Fruit fly (Drosophila melanogaster) whole organism, prepupa: ENCODE results near the gene CG34437.

Source experiments
- CG10631 ChIP-seq: fragments of 200-800 bp; sonication (Bioruptor generic); optimal IDR thresholded peaks from 2 replicates; lab custom pipeline; 2016; ENCODE audit warnings: missing biosample characterization, missing genetic modification characterization
- CG10669 ChIP-seq: fragments of 200-800 bp; sonication (Bioruptor generic); optimal IDR thresholded peaks from 3 replicates; lab custom pipeline; 2018; ENCODE audit warnings: missing biosample characterization, mild to moderate bottlenecking, missing genetic modification characterization, moderate library complexity
- CG11294 ChIP-seq: fragments of 200-800 bp; sonication (Bioruptor generic); IDR thresholded peaks from 2 replicates; pipeline ENCODE4 v1.3.6; 2022; ENCODE audit warnings: missing biosample characterization, missing genetic modification characterization
- CG11762 ChIP-seq: fragments of 200-800 bp; sonication (Bioruptor generic); optimal IDR thresholded peaks from 3 replicates; lab custom pipeline; 2016; ENCODE audit warnings: missing biosample characterization, missing genetic modification characterization; ENCODE audit not compliant: insufficient read depth
- CG11902 ChIP-seq: fragments of 200-800 bp; sonication (Bioruptor generic); optimal IDR thresholded peaks from 3 replicates; lab custom pipeline; 2016; ENCODE audit warnings: missing biosample characterization, missing genetic modification characterization
- CG15336 ChIP-seq: fragments of 200-800 bp; sonication (Bioruptor generic); IDR thresholded peaks from 2 replicates; pipeline ENCODE4 v1.3.6; 2022; ENCODE audit warnings: missing biosample characterization, missing genetic modification characterization
- CG16779 ChIP-seq: fragments of 200-800 bp; sonication (Bioruptor generic); optimal IDR thresholded peaks from 3 replicates; lab custom pipeline; 2017; ENCODE audit warnings: missing biosample characterization, mild to moderate bottlenecking, missing genetic modification characterization
- CG31627 ChIP-seq: fragments of 200-800 bp; sonication (Bioruptor generic); optimal IDR thresholded peaks from 3 replicates; lab custom pipeline; 2016; ENCODE audit warnings: missing biosample characterization, missing genetic modification characterization
- CG3919 ChIP-seq: fragments of 200-800 bp; sonication (Bioruptor generic); optimal IDR thresholded peaks from 3 replicates; lab custom pipeline; 2016; ENCODE audit warnings: missing biosample characterization, missing genetic modification characterization
- CG4318 ChIP-seq: fragments of 200-800 bp; sonication (Bioruptor generic); optimal IDR thresholded peaks from 3 replicates; lab custom pipeline; 2017; ENCODE audit warnings: missing biosample characterization, mild to moderate bottlenecking, missing genetic modification characterization
- CG6163 ChIP-seq: fragments of 200-800 bp; sonication (Bioruptor generic); IDR thresholded peaks from 3 replicates; pipeline ENCODE4 v1.3.6; 2022; ENCODE audit warnings: missing biosample characterization, missing genetic modification characterization
- CG6792 ChIP-seq: fragments of 200-800 bp; sonication (Bioruptor generic); optimal IDR thresholded peaks from 3 replicates; lab custom pipeline; 2016; ENCODE audit warnings: missing biosample characterization, missing genetic modification characterization
- CG6808 ChIP-seq: fragments of 200-800 bp; sonication (Bioruptor generic); optimal IDR thresholded peaks from 3 replicates; lab custom pipeline; 2017; ENCODE audit warnings: missing biosample characterization, missing genetic modification characterization, mild to moderate bottlenecking, moderate library complexity, missing genetic modification reagents
- CG6854 ChIP-seq: fragments of 200-800 bp; sonication (Bioruptor generic); optimal IDR thresholded peaks from 2 replicates; lab custom pipeline; 2017; ENCODE audit warnings: missing biosample characterization, mild to moderate bottlenecking, missing genetic modification characterization
- CG8119 ChIP-seq: fragments of 200-800 bp; sonication (Bioruptor generic); IDR thresholded peaks from 3 replicates; pipeline ENCODE4 v1.3.6; 2022; ENCODE audit warnings: missing biosample characterization, missing genetic modification characterization
- CG8632 ChIP-seq: fragments of 200-800 bp; sonication (Bioruptor generic); optimal IDR thresholded peaks from 3 replicates; lab custom pipeline; 2016; ENCODE audit warnings: missing biosample characterization, missing genetic modification characterization
- CG9139 ChIP-seq: fragments of 200-800 bp; sonication (Bioruptor generic); optimal IDR thresholded peaks from 3 replicates; lab custom pipeline; 2017; ENCODE audit warnings: missing biosample characterization, mild to moderate bottlenecking, missing genetic modification characterization
- Eip75B ChIP-seq: fragments of 200-800 bp; sonication (Bioruptor generic); optimal IDR thresholded peaks from 3 replicates; lab custom pipeline; 2016; ENCODE audit warnings: missing biosample characterization, missing genetic modification characterization
- Eip78C ChIP-seq: fragments of 200-800 bp; sonication (Bioruptor generic); peaks from one replicate; lab custom pipeline; 2016; ENCODE audit warnings: missing biosample characterization, missing genetic modification characterization
- Ets21C ChIP-seq: fragments of 200-800 bp; sonication (Bioruptor generic); optimal IDR thresholded peaks from 3 replicates; lab custom pipeline; 2016; ENCODE audit warnings: missing biosample characterization, missing genetic modification characterization
- Ets96B ChIP-seq: fragments of 200-800 bp; optimal IDR thresholded peaks from 2 replicates; lab custom pipeline; 2019; ENCODE audit warnings: missing biosample characterization, mild to moderate bottlenecking, missing genetic modification characterization, moderate library complexity
- Hr38 ChIP-seq: sonication (Bioruptor generic); optimal IDR thresholded peaks from 2 replicates; lab custom pipeline; 2016; ENCODE audit warnings: missing biosample characterization, missing genetic modification characterization
- Hr39 ChIP-seq: fragments of 200-800 bp; sonication (Bioruptor generic); optimal IDR thresholded peaks from 2 replicates; lab custom pipeline; 2016; ENCODE audit warnings: missing biosample characterization, missing genetic modification characterization
- Hr4 ChIP-seq: fragments of 200-800 bp; sonication (Bioruptor generic); optimal IDR thresholded peaks from 3 replicates; lab custom pipeline; 2016; ENCODE audit warnings: missing biosample characterization, missing genetic modification characterization
- Lpt ChIP-seq: fragments of 200-800 bp; sonication (Bioruptor generic); optimal IDR thresholded peaks from 3 replicates; lab custom pipeline; 2016; ENCODE audit warnings: missing biosample characterization, missing genetic modification characterization
- OdsH ChIP-seq: fragments of 200-800 bp; sonication (Bioruptor generic); optimal IDR thresholded peaks from 3 replicates; lab custom pipeline; 2016; ENCODE audit warnings: missing biosample characterization, missing genetic modification characterization
- Smox ChIP-seq: fragments of 200-800 bp; sonication (Bioruptor generic); optimal IDR thresholded peaks from 3 replicates; lab custom pipeline; 2016; ENCODE audit warnings: missing biosample characterization, missing genetic modification characterization
- Sox102F ChIP-seq: fragments of 200-800 bp; sonication (Bioruptor generic); optimal IDR thresholded peaks from 2 replicates; lab custom pipeline; 2016; ENCODE audit warnings: missing biosample characterization, mild to moderate bottlenecking, missing genetic modification characterization
- achi ChIP-seq: fragments of 200-800 bp; sonication (Bioruptor generic); optimal IDR thresholded peaks from 3 replicates; lab custom pipeline; 2016; ENCODE audit warnings: missing biosample characterization, missing genetic modification characterization
- acj6 ChIP-seq: fragments of 200-800 bp; sonication (Bioruptor generic); optimal IDR thresholded peaks from 3 replicates; lab custom pipeline; 2016; ENCODE audit warnings: missing biosample characterization, missing genetic modification characterization
- cyc ChIP-seq: fragments of 200-800 bp; sonication (Bioruptor generic); optimal IDR thresholded peaks from 3 replicates; lab custom pipeline; 2016; ENCODE audit warnings: missing biosample characterization, missing genetic modification characterization
- dsx ChIP-seq: fragments of 200-800 bp; optimal IDR thresholded peaks from 3 replicates; lab custom pipeline; 2019; ENCODE audit warnings: missing biosample characterization, mild to moderate bottlenecking, missing genetic modification characterization, moderate library complexity; ENCODE audit not compliant: poor library complexity, severe bottlenecking
- esn ChIP-seq: fragments of 200-800 bp; sonication (Bioruptor generic); optimal IDR thresholded peaks from 2 replicates; lab custom pipeline; 2016; ENCODE audit warnings: missing biosample characterization, mild to moderate bottlenecking, missing genetic modification characterization, moderate library complexity
- fd59A ChIP-seq: fragments of 200-800 bp; sonication (Bioruptor generic); optimal IDR thresholded peaks from 2 replicates; lab custom pipeline; 2017; ENCODE audit warnings: missing biosample characterization, mild to moderate bottlenecking, missing genetic modification characterization, missing genetic modification reagents
- fd85E ChIP-seq: fragments of 200-800 bp; sonication (Bioruptor generic); optimal IDR thresholded peaks from 3 replicates; lab custom pipeline; 2016; ENCODE audit warnings: missing biosample characterization, missing genetic modification characterization
- lz ChIP-seq: fragments of 200-800 bp; sonication (Bioruptor generic); optimal IDR thresholded peaks from 3 replicates; lab custom pipeline; 2016; ENCODE audit warnings: missing biosample characterization, missing genetic modification characterization
- pdm3 ChIP-seq: fragments of 200-800 bp; sonication (Bioruptor generic); optimal IDR thresholded peaks from 3 replicates; lab custom pipeline; 2016; ENCODE audit warnings: missing biosample characterization, missing genetic modification characterization
- salr ChIP-seq, 2 experiments: fragments of 200-800 bp; sonication (Bioruptor generic); optimal IDR thresholded peaks; 3 replicates each; lab custom pipeline; 2016 to 2018; ENCODE audit warnings: missing biosample characterization in 2 of 2, missing genetic modification characterization in 2 of 2, mild to moderate bottlenecking in 1 of 2
- spab ChIP-seq: fragments of 200-800 bp; sonication (Bioruptor generic); optimal IDR thresholded peaks from 2 replicates; lab custom pipeline; 2017; ENCODE audit warnings: missing biosample characterization, mild to moderate bottlenecking, missing genetic modification characterization, missing genetic modification reagents
- ss ChIP-seq, 2 experiments: fragments of 200-800 bp; sonication (Bioruptor generic); optimal IDR thresholded peaks; 2 replicates in 1 of 2; 3 replicates in 1 of 2; lab custom pipeline; 2017 to 2018; ENCODE audit warnings: mild to moderate bottlenecking in 2 of 2, missing biosample characterization in 2 of 2, missing genetic modification characterization in 2 of 2, moderate library complexity in 1 of 2
- svp ChIP-seq: fragments of 200-800 bp; sonication (Bioruptor generic); peaks from one replicate; lab custom pipeline; 2016; ENCODE audit warnings: missing biosample characterization, missing genetic modification characterization
- topi ChIP-seq: fragments of 200-800 bp; sonication (Bioruptor generic); optimal IDR thresholded peaks from 3 replicates; lab custom pipeline; 2016; ENCODE audit warnings: missing biosample characterization, missing genetic modification characterization

CG34437 gene

DNA sequence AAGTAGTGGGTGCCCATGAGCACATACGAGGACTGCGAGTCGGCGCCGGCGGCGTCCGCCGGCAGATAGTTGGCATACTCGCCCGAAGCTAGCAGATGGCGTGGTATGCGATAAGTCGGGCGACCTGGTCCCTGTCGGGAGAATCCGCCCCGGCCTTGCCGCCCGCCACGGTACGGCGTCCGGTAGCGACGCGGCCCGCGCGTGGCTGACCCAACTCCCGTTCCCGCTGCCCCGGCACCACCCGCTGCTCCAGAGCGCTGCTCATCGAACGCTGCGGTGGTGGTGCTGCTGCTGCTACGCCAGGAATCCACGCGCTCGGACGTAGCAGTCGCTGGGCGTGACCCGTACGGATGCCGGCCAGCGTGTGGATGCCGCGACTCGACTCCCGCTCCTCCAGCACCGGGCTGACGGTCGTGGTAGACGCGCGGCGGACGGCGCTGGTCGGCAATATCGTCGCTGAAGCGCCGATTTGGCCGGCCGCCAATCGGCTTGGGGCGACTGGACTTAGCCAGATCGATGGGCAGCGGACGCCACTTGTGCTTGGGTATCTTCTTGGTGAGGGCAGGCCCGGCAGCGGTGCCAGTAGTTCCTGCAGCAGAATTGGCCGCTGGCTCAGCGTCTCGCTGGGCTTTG, 40.3 kb downstream of the CG34437 start:
- no peak for TF ChIP-seq CG9139 (GFP tag; lab: Kevin White, UChicago)
- no peak for TF ChIP-seq Lpt
- no peak for TF ChIP-seq Hr39
- no peak for TF ChIP-seq Hr4 (GFP tag; lab: Kevin White, UChicago)
- no peak for TF ChIP-seq pdm3 (GFP tag; lab: Kevin White, UChicago)
- TF ChIP-seq CG6163 (GFP tag; lab: Robert Waterston, UW): no peak
- TF ChIP-seq, all 60 proteins: peak for 0

DNA sequence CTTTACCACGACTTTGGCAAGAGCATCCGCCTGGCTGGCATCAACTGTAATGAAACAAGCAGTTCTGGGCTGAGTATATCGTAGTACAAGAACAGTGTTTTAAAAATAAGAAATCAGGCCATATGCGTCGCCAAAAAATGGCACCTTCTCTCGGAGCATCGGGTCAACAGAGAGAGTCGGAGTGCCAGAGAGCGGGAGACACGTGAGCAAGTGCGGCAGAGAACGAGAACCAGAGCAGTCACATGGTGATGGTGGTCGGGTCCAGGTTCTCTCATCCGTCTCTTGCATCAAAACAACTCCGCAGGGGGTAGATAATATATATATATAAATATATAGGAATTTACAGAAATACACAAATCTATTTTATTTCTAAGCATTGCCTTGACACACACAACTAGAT, 41.3 kb downstream of the CG34437 start:
- TF ChIP-seq svp (GFP tag; lab: Kevin White, UChicago): peak; percentile 35
- no peak for TF ChIP-seq fd59A (GFP tag; lab: Kevin White, UChicago)
- peak; percentile 20 for TF ChIP-seq Eip78C

DNA sequence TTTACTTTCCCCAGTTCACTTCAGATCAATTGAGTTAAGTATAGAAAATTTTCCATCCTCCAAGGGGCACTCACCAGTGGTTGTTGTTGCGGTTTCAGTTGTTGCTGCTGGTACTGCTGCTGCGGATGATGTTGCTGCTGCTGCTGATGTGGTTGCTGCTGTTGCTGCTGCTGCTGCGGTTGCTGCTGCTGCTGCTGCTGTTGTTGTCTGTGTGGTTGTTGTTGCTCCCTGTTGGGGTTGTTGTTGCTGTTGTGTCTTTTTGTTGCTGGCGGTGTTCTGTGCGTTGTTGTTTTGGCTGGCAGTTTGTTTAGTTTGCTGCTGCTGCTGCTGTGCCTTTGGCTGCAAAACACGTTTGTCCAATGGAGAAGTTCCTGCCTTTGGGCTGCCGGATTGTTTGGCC, 41.9 kb downstream of the CG34437 start:
- peak; percentile 22 for TF ChIP-seq Eip78C
- peak; percentile 64 for TF ChIP-seq CG3919 (GFP tag; lab: Kevin White, UChicago)
- no peak for TF ChIP-seq CG10669 (GFP tag; lab: Kevin White, UChicago)
- TF ChIP-seq dsx (GFP tag; lab: Kevin White, UChicago): no peak
- TF ChIP-seq lz (GFP tag; lab: Kevin White, UChicago): no peak
- TF ChIP-seq CG4318: no peak

- TF ChIP-seq achi (GFP tag; lab: Kevin White, UChicago) (peak; percentile 99), esn (GFP tag; lab: Kevin White, UChicago) (peak; percentile 100), Hr39 (peak; percentile 100), CG11294 (GFP tag; lab: Robert Waterston, UW) (no peak), Hr4 (GFP tag; lab: Kevin White, UChicago) (peak; percentile 100), CG6792 (GFP tag; lab: Kevin White, UChicago) (peak; percentile 100), acj6 (GFP tag; lab: Kevin White, UChicago) (peak; percentile 100), OdsH (GFP tag; lab: Kevin White, UChicago) (peak; percentile 100), ss (GFP tag; optimal IDR thresholded peaks at IDR 0.05; lab: Kevin White, UChicago) (peak; percentile 100), CG4318 (peak; percentile 100), CG11902 (GFP tag; lab: Kevin White, UChicago) (peak; percentile 99), Sox102F (GFP tag; lab: Kevin White, UChicago) (peak; percentile 100), Ets21C (GFP tag; lab: Kevin White, UChicago) (peak; percentile 100), CG6808 (GFP tag; lab: Kevin White, UChicago) (peak; percentile 99), CG6854 (GFP tag; lab: Kevin White, UChicago) (peak; percentile 99), dsx (GFP tag; lab: Kevin White, UChicago) (peak; percentile 100), CG31627 (GFP tag; lab: Kevin White, UChicago) (peak; percentile 100), svp (GFP tag; lab: Kevin White, UChicago) (peak; percentile 100), CG16779 (tag; lab: Kevin White, UChicago) (peak; percentile 100), Ets96B (peak; percentile 100), lz (GFP tag; lab: Kevin White, UChicago) (peak; percentile 100), Hr38 (GFP tag; lab: Kevin White, UChicago) (peak; percentile 99), CG10669 (GFP tag; lab: Kevin White, UChicago) (peak; percentile 100), CG8632 (GFP tag; lab: Kevin White, UChicago) (peak; percentile 100), topi (peak; percentile 100), Eip75B (peak; percentile 100), Smox (GFP tag; lab: Kevin White, UChicago) (peak; percentile 100), cyc (GFP tag; lab: Kevin White, UChicago) (peak; percentile 100), CG15336 (GFP tag; lab: Robert Waterston, UW) (no peak), salr (GFP tag; optimal IDR thresholded peaks at IDR 0.05; lab: Kevin White, UChicago) (peak; percentile 100), CG11762 (GFP tag; lab: Kevin White, UChicago) (peak; percentile 99), spab (GFP tag; lab: Kevin White, UChicago) (peak; percentile 100), CG8119 (GFP tag; lab: Robert Waterston, UW) (no peak), CG10631 (GFP tag; lab: Kevin White, UChicago) (peak; percentile 100), fd85E (GFP tag; lab: Kevin White, UChicago) (peak; percentile 99)
Measured at dm6 chr3R:28326150-28326965, 42.8 kb downstream of the CG34437 start.
